Worm (Caenorhabditis elegans) whole organism, late embryonic: ENCODE results near the gene ZK6.8.

Source experiments
- ceh-45 ChIP-seq: fragments of 200-800 bp; sonication (Bioruptor generic); IDR thresholded peaks from 2 replicates; pipeline ENCODE4 v1.3.6; 2022; ENCODE audit warnings: missing genetic modification reagents, missing genetic modification characterization, missing compliant biosample characterization
- pha-2 ChIP-seq: sonication (generic microtip); optimal IDR thresholded peaks from 2 replicates; lab custom pipeline; 2017; ENCODE audit warnings: mild to moderate bottlenecking, missing genetic modification characterization, missing compliant biosample characterization

ce11 chrV:403028-403427 is 21.3 kb downstream of the ZK6.8 start, which contains the start of gene srh-62:
- TF ChIP-seq ceh-45 (GFP tag; lab: Robert Waterston, UW) (no peak), pha-2 (tag; lab: Kevin White, UChicago) (no peak)
